Worm (Caenorhabditis elegans): ENCODE results near the gene spp-20.

The spp-20 gene

ce11 chrV:6549148-6549547 lies 8.9 kb downstream of the spp-20 start, which contains the start of gene K04A8.20:
K04A8.20 (plus strand) TSS chrV:6549448.
- TF ChIP-seq pag-3 (tag; optimal IDR thresholded peaks at IDR 0.05; ENCODE audit: borderline replicate concordance, insufficient read depth) (no peak), efl-1 (optimal IDR thresholded peaks at IDR 0.05) (no peak), efl-1 (GFP tag; optimal IDR thresholded peaks at IDR 0.05 in 1 of 2) (peak in 1 of 2 experiments; percentile 83), aly-2 (tag; optimal IDR thresholded peaks at IDR 0.05) (no peak), fkh-8 (tag; optimal IDR thresholded peaks at IDR 0.05) (no peak), nhr-90 (tag; optimal IDR thresholded peaks at IDR 0.05; ENCODE audit: poor library complexity) (no peak), mab-9 (GFP tag; IDR thresholded peaks at IDR 0.05) (no peak)

DNA sequence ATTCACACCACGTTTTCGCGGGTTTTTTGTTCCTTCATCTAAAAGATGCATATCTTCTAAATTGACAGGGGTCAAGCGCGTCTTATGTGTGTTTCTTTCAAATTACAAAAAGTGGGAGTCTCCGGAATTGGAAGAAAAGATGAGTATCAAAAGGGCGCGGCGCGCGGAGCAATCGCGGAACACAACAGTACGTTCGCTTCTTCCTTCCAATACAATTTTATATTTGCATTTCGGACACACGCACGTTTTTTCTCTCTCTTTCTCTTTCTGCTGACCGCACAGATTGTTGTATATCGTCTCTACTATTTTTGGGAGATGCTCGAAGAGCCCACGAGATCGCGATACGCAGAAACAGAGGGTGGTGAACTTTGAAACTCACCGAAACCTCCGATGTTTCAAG lies 9.7 kb downstream of the spp-20 start:
- no peak for TF ChIP-seq nhr-237 (tag; optimal IDR thresholded peaks at IDR 0.05)
- no peak for TF ChIP-seq nhr-20 (tag; optimal IDR thresholded peaks at IDR 0.05)
- TF ChIP-seq pqm-1 (tag; optimal IDR thresholded peaks at IDR 0.05) = no peak
- TF ChIP-seq ztf-11 (tag; optimal IDR thresholded peaks at IDR 0.05) = no peak
- no peak for TF ChIP-seq C04F5.9 (tag; optimal IDR thresholded peaks at IDR 0.05)
- TF ChIP-seq fkh-4 (tag; optimal IDR thresholded peaks at IDR 0.05; ENCODE audit: borderline replicate concordance) = no peak
- no peak for TF ChIP-seq efl-1 (optimal IDR thresholded peaks at IDR 0.05)
- TF ChIP-seq efl-1 (GFP tag; optimal IDR thresholded peaks at IDR 0.05 in 1 of 2) = peak in 1 of 2 experiments; percentile 21

DNA sequence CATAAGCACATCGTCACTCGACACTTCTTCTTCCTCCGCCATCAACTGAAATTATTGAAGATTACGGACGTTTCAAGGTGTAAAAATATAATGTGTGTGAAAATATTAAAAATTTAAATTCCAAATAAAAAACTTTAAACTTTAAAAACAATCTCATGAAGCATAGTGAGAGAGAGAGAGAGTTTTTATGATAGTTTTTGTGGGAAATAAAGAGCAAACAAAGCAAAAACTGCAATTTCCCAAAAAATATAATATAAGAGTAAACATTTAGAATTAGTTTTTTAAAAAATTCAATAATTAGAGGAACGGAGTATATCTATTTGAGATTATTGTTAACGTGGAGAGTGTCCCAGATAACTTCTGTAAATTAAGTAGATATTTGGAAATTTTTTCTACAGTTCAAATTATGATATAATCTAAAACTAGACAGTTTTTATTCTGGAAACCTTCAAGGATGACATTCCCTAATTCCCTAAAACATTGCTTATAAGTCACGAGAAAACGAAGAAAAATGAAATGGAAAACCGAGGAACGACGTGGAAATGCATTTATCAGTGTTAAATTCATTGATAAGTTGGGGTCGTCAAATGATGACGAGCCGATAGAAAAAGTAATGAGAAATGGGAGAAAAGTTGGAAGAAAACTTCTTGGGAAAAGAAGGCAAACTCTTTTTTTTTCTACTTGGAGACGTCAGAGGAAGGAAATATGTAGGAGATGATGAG lies 11.4 kb downstream of the spp-20 start, which contains the start of gene dre-1:
Gene dre-1 (minus strand): TSS at position 51 of the 722 bp plus-strand sequence.
- no peak for TF ChIP-seq C16A3.4 (tag; optimal IDR thresholded peaks at IDR 0.05)
- TF ChIP-seq ceh-82 (tag; optimal IDR thresholded peaks at IDR 0.05) = no peak
- no peak for TF ChIP-seq tlp-1 (tag; optimal IDR thresholded peaks at IDR 0.05)
- TF ChIP-seq ceh-88 (GFP tag; IDR thresholded peaks at IDR 0.05) = no peak
- TF ChIP-seq fkh-8 (tag; optimal IDR thresholded peaks at IDR 0.05) = no peak
- peak in 1 of 2 experiments; percentile 12 for TF ChIP-seq lin-35 (GFP tag; optimal IDR thresholded peaks at IDR 0.05)
- TF ChIP-seq sox-4 (tag; optimal IDR thresholded peaks at IDR 0.05) = no peak
- TF ChIP-seq nhr-19 (GFP tag; conservative IDR thresholded peaks at IDR 0.05) = no peak
- TF ChIP-seq efl-1 (optimal IDR thresholded peaks at IDR 0.05) = no peak
- peak in 1 of 2 experiments; percentile 35 for TF ChIP-seq efl-1 (GFP tag; optimal IDR thresholded peaks at IDR 0.05 in 1 of 2)
- no peak for TF ChIP-seq lir-3 (tag; optimal IDR thresholded peaks at IDR 0.05; ENCODE audit: poor library complexity)
- no peak for TF ChIP-seq elt-3 (tag; optimal IDR thresholded peaks at IDR 0.05)

DNA sequence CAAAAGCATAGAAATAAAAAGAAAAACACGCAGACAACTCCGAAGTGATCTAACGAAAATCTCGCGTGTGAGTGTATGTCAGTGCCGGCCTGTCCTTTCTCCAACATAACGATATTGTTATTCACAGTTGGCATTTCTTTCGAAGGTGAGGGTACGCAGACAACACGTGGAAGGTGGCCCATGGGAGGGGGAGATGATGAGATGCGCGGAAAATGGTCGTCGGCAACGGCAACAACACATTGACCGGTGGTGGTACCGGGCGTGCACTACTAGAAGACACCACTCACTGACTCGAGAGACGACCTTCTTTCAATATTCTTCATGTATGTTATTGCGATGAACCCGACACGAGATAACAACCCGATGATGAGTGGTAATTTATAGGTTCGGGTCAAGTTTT lies 13.0 kb downstream of the spp-20 start:
- TF ChIP-seq ces-1 (GFP tag; optimal IDR thresholded peaks at IDR 0.05) (no peak), fkh-4 (tag; optimal IDR thresholded peaks at IDR 0.05; ENCODE audit: borderline replicate concordance) (no peak), aha-1 (tag; optimal IDR thresholded peaks at IDR 0.05) (no peak), mep-1 (tag; optimal IDR thresholded peaks at IDR 0.05) (peak; percentile 40), unc-130 (tag; optimal IDR thresholded peaks at IDR 0.05) (no peak), nhr-90 (tag; optimal IDR thresholded peaks at IDR 0.05; ENCODE audit: poor library complexity) (peak; percentile 28), nhr-20 (tag; optimal IDR thresholded peaks at IDR 0.05) (peak; percentile 41), snu-23 (GFP tag; optimal IDR thresholded peaks at IDR 0.05) (peak; percentile 42), nhr-85 (tag) (no peak), nhr-237 (tag; optimal IDR thresholded peaks at IDR 0.05) (no peak), nhr-71 (tag; optimal IDR thresholded peaks at IDR 0.05) (peak; percentile 6), blmp-1 (tag; optimal IDR thresholded peaks at IDR 0.05) (peak; percentile 37), lin-14 (GFP tag; optimal IDR thresholded peaks at IDR 0.05) (peak; percentile 77), aly-2 (tag; optimal IDR thresholded peaks at IDR 0.05) (no peak), pqm-1 (tag; optimal IDR thresholded peaks at IDR 0.05) (no peak)

ce11 chrV:6541875-6542274 lies 16.1 kb downstream of the spp-20 start:
- peak; percentile 4 for TF ChIP-seq nhr-90 (tag; optimal IDR thresholded peaks at IDR 0.05; ENCODE audit: poor library complexity)
- TF ChIP-seq blmp-1 (tag; optimal IDR thresholded peaks at IDR 0.05) = peak; percentile 63
- TF ChIP-seq unc-98 (GFP tag; IDR thresholded peaks at IDR 0.05) = no peak
- no peak for TF ChIP-seq ceh-63 (GFP tag; optimal IDR thresholded peaks at IDR 0.05)
- TF ChIP-seq mdl-1 (tag; optimal IDR thresholded peaks at IDR 0.05) = peak in 1 of 2 experiments; percentile 22
- peak in 1 of 3 experiments; percentile 12 for TF ChIP-seq dpl-1 (GFP tag; optimal IDR thresholded peaks at IDR 0.05)
- no peak for TF ChIP-seq fkh-8 (tag; optimal IDR thresholded peaks at IDR 0.05)
- peak; percentile 49 for TF ChIP-seq nhr-20 (tag; optimal IDR thresholded peaks at IDR 0.05)
- TF ChIP-seq lsy-2 (tag; optimal IDR thresholded peaks at IDR 0.05) = peak in 1 of 2 experiments; percentile 38
- peak; percentile 44 for TF ChIP-seq skn-1 (tag; optimal IDR thresholded peaks at IDR 0.05)
- peak; percentile 32 for TF ChIP-seq nhr-71 (tag; optimal IDR thresholded peaks at IDR 0.05)
- no peak for TF ChIP-seq efl-1 (optimal IDR thresholded peaks at IDR 0.05)
- peak in 1 of 2 experiments; percentile 77 for TF ChIP-seq efl-1 (GFP tag; optimal IDR thresholded peaks at IDR 0.05 in 1 of 2)
- TF ChIP-seq snu-23 (GFP tag; optimal IDR thresholded peaks at IDR 0.05) = peak; percentile 47
- peak; percentile 11 for TF ChIP-seq mep-1 (tag; optimal IDR thresholded peaks at IDR 0.05)
- TF ChIP-seq C16A3.4 (tag; optimal IDR thresholded peaks at IDR 0.05) = peak; percentile 2
- TF ChIP-seq nhr-77 (tag; optimal IDR thresholded peaks at IDR 0.05) = no peak
- peak; percentile 80 for TF ChIP-seq lin-14 (GFP tag; optimal IDR thresholded peaks at IDR 0.05)
- TF ChIP-seq ceh-82 (tag; optimal IDR thresholded peaks at IDR 0.05) = no peak
- peak in 1 of 6 experiments; percentile 48 for TF ChIP-seq elt-3 (tag; optimal IDR thresholded peaks at IDR 0.05)
- TF ChIP-seq sox-4 (tag; optimal IDR thresholded peaks at IDR 0.05) = no peak
- no peak for TF ChIP-seq egl-27 (tag; optimal IDR thresholded peaks at IDR 0.05)
- no peak for TF ChIP-seq ztf-4 (tag; optimal IDR thresholded peaks at IDR 0.05)

Measured in whole organism, L1 larva.